Worm (Caenorhabditis elegans): ENCODE results near the gene plpp-1.2.

plpp-1.2 gene

ce11 chrII:6470985-6471384, 14.3 kb upstream of the plpp-1.2 start, which contains the start of gene dgk-5:
Gene dgk-5, minus strand, starts transcription at chrII:6471085.
- no peak for TF ChIP-seq lin-35 (GFP tag; optimal IDR thresholded peaks at IDR 0.05)
- no peak for TF ChIP-seq snpc-1.3 (tag; optimal IDR thresholded peaks at IDR 0.05; ENCODE audit: insufficient read depth)
- no peak for TF ChIP-seq sdz-38 (tag; optimal IDR thresholded peaks at IDR 0.05)
- no peak for TF ChIP-seq B0336.3 (GFP tag; IDR thresholded peaks at IDR 0.05)
- no peak for TF ChIP-seq tbp1 (GFP tag; optimal IDR thresholded peaks at IDR 0.05)
- TF ChIP-seq mcd-1 (GFP tag; IDR thresholded peaks at IDR 0.05) = no peak
- no peak for TF ChIP-seq ztf-22 (GFP tag; optimal IDR thresholded peaks at IDR 0.05)
- TF ChIP-seq K11D2.4 (GFP tag; IDR thresholded peaks at IDR 0.05) = no peak
- no peak for TF ChIP-seq sea-2 (GFP tag; IDR thresholded peaks at IDR 0.05)
- no peak for TF ChIP-seq F10E7.11 (tag; optimal IDR thresholded peaks at IDR 0.05)
- TF ChIP-seq hmg-1.2 (GFP tag; IDR thresholded peaks at IDR 0.05) = no peak
- TF ChIP-seq hsf-1 (GFP tag; IDR thresholded peaks at IDR 0.05) = no peak

ce11 chrII:6475180-6475737, 10.0 kb upstream of the plpp-1.2 start, which contains the start of gene T28D9.16:
Gene T28D9.16, plus strand, starts transcription at chrII:6475687.
- TF ChIP-seq snpc-1.1 (tag; optimal IDR thresholded peaks at IDR 0.05; ENCODE audit: insufficient read depth) (no peak), dox-1 (GFP tag; IDR thresholded peaks at IDR 0.05) (no peak), aptf-3 (GFP tag; IDR thresholded peaks at IDR 0.05) (no peak), aptf-2 (GFP tag; conservative IDR thresholded peaks at IDR 0.05) (no peak), snpc-3.4 (tag; optimal IDR thresholded peaks at IDR 0.05) (no peak), nhr-80 (tag; optimal IDR thresholded peaks at IDR 0.05) (no peak), F52B5.7 (tag; optimal IDR thresholded peaks at IDR 0.05) (no peak), somi-1 (GFP tag; optimal IDR thresholded peaks at IDR 0.05) (no peak)

ce11 chrII:6476655-6477054, 8.6 kb upstream of the plpp-1.2 start, which contains the start of gene T28D9.4:
Gene T28D9.4, plus strand, starts transcription at chrII:6476955.
- no peak for TF ChIP-seq ztf-22 (GFP tag; optimal IDR thresholded peaks at IDR 0.05)
- TF ChIP-seq lsl-1 (GFP tag; optimal IDR thresholded peaks at IDR 0.05) = peak; percentile 68

- TF ChIP-seq lag-1 (GFP tag; IDR thresholded peaks at IDR 0.05) = no peak
- no peak for TF ChIP-seq F33H1.4 (GFP tag; IDR thresholded peaks at IDR 0.05)
- no peak for TF ChIP-seq ceh-58 (GFP tag; IDR thresholded peaks at IDR 0.05)
- no peak for TF ChIP-seq lsl-1 (GFP tag; optimal IDR thresholded peaks at IDR 0.05)
- no peak for TF ChIP-seq F23B12.7 (tag; optimal IDR thresholded peaks at IDR 0.05; ENCODE audit: insufficient read depth)
- TF ChIP-seq bed-2 (GFP tag; IDR thresholded peaks at IDR 0.05) = no peak
- no peak for TF ChIP-seq ceh-91 (GFP tag; IDR thresholded peaks at IDR 0.05)
- no peak for TF ChIP-seq ztf-28 (GFP tag; IDR thresholded peaks at IDR 0.05)
- no peak for TF ChIP-seq athp-1 (tag; optimal IDR thresholded peaks at IDR 0.05)
- no peak for TF ChIP-seq tbx-9 (tag; optimal IDR thresholded peaks at IDR 0.05; ENCODE audit: borderline replicate concordance)
- no peak for TF ChIP-seq ztf-22 (GFP tag; optimal IDR thresholded peaks at IDR 0.05)
- no peak for TF ChIP-seq mel-28 (tag; optimal IDR thresholded peaks at IDR 0.05; ENCODE audit: borderline replicate concordance)
- no peak for TF ChIP-seq cebp-1 (GFP tag; IDR thresholded peaks at IDR 0.05)
- no peak for TF ChIP-seq cebp-1 (tag; optimal IDR thresholded peaks at IDR 0.05)
- TF ChIP-seq rcor-1 (GFP tag; IDR thresholded peaks at IDR 0.05) = no peak
- TF ChIP-seq xnd-1 (tag; optimal IDR thresholded peaks at IDR 0.05) = no peak
- TF ChIP-seq egl-44 (GFP tag; IDR thresholded peaks at IDR 0.05) = no peak
- no peak for TF ChIP-seq nhr-90 (tag; optimal IDR thresholded peaks at IDR 0.05)
- no peak for TF ChIP-seq zim-3 (tag; optimal IDR thresholded peaks at IDR 0.05)
- TF ChIP-seq F55B11.4 (tag; optimal IDR thresholded peaks at IDR 0.05; ENCODE audit: borderline replicate concordance, insufficient read depth) = no peak
- TF ChIP-seq ceh-100 (GFP tag; IDR thresholded peaks at IDR 0.05) = no peak
Measured at ce11 chrII:6482102-6482501, 3.2 kb upstream of the plpp-1.2 start, which contains the start of gene del-10. Gene del-10, minus strand, starts transcription at chrII:6482125.
